Fruit fly (Drosophila melanogaster) whole organism, embryonic: ENCODE measurements around the gene Trpgamma.

ENCODE experiments used
- B-H1 ChIP-seq: fragments of 200-800 bp; sonication (Bioruptor generic); IDR thresholded peaks from 3 replicates; pipeline ENCODE4 v1.3.6; 2022; ENCODE audit warnings: missing biosample characterization, missing genetic modification characterization
- Bdp1 ChIP-seq: fragments of 200-800 bp; sonication (Bioruptor generic); optimal IDR thresholded peaks from 3 replicates; lab custom pipeline; 2016; ENCODE audit warnings: missing biosample characterization, missing genetic modification characterization
- CG10321 ChIP-seq: fragments of 200-800 bp; sonication (Bioruptor generic); IDR thresholded peaks from 2 replicates; pipeline ENCODE4 v1.3.6; 2022; ENCODE audit warnings: missing biosample characterization, missing genetic modification characterization
- CG11504 ChIP-seq: fragments of 200-800 bp; sonication (Bioruptor generic); optimal IDR thresholded peaks from 3 replicates; lab custom pipeline; 2019; ENCODE audit warnings: missing biosample characterization, mild to moderate bottlenecking, missing genetic modification characterization, moderate library complexity
- CG12219 ChIP-seq: fragments of 200-800 bp; sonication (Bioruptor generic); optimal IDR thresholded peaks from 3 replicates; lab custom pipeline; 2018; ENCODE audit warnings: missing biosample characterization, mild to moderate bottlenecking, missing genetic modification characterization
- CG1233 ChIP-seq: fragments of 200-800 bp; sonication (Bioruptor generic); optimal IDR thresholded peaks from 4 replicates; lab custom pipeline; 2018; ENCODE audit warnings: missing biosample characterization, mild to moderate bottlenecking, missing genetic modification characterization
- CG12391 ChIP-seq: fragments of 200-800 bp; sonication (Bioruptor generic); optimal IDR thresholded peaks from 3 replicates; lab custom pipeline; 2018; ENCODE audit warnings: missing biosample characterization, mild to moderate bottlenecking, missing genetic modification characterization, moderate library complexity
- CG14710 ChIP-seq: fragments of 200-800 bp; sonication (Bioruptor generic); optimal IDR thresholded peaks from 3 replicates; lab custom pipeline; 2019; ENCODE audit warnings: missing biosample characterization, mild to moderate bottlenecking, missing genetic modification characterization, moderate library complexity
- CG14860 ChIP-seq: fragments of 200-800 bp; sonication (Bioruptor generic); IDR thresholded peaks from 3 replicates; pipeline ENCODE4 v1.3.6; 2022; ENCODE audit warnings: missing biosample characterization, missing genetic modification characterization; ENCODE audit not compliant: partially characterized antibody
- CG15269 ChIP-seq: fragments of 200-800 bp; sonication (Bioruptor generic); optimal IDR thresholded peaks from 2 replicates; lab custom pipeline; 2018; ENCODE audit warnings: missing biosample characterization, mild to moderate bottlenecking, missing genetic modification characterization, moderate library complexity
- CG15601 ChIP-seq: fragments of 200-800 bp; sonication (Bioruptor generic); optimal IDR thresholded peaks from 3 replicates; lab custom pipeline; 2019; ENCODE audit warnings: missing biosample characterization, mild to moderate bottlenecking, missing genetic modification characterization, moderate library complexity
- CG18476 ChIP-seq: fragments of 200-800 bp; sonication (Bioruptor generic); optimal IDR thresholded peaks from 2 replicates; lab custom pipeline; 2016; ENCODE audit warnings: missing biosample characterization, mild to moderate bottlenecking, missing genetic modification characterization
- CG18599 ChIP-seq: fragments of 200-800 bp; sonication (Bioruptor generic); optimal IDR thresholded peaks from 3 replicates; lab custom pipeline; 2017; ENCODE audit warnings: missing biosample characterization, missing genetic modification characterization, mild to moderate bottlenecking, moderate library complexity, missing genetic modification reagents
- CG2678 ChIP-seq: fragments of 200-800 bp; sonication (Bioruptor generic); optimal IDR thresholded peaks from 3 replicates; lab custom pipeline; 2019; ENCODE audit warnings: missing biosample characterization, mild to moderate bottlenecking, missing genetic modification characterization, moderate library complexity
- CG31388 ChIP-seq: fragments of 200-800 bp; sonication (Bioruptor generic); optimal IDR thresholded peaks from 2 replicates; lab custom pipeline; 2016; ENCODE audit warnings: missing biosample characterization, missing genetic modification characterization
- CG34422 ChIP-seq: fragments of 200-800 bp; sonication (Bioruptor generic); IDR thresholded peaks from 3 replicates; pipeline ENCODE4 v1.3.6; 2022; ENCODE audit warnings: missing biosample characterization, missing genetic modification characterization
- CG42726 ChIP-seq: fragments of 200-800 bp; sonication (Bioruptor generic); IDR thresholded peaks from 2 replicates; pipeline ENCODE4 v1.3.6; 2022; ENCODE audit warnings: missing biosample characterization, missing genetic modification characterization; ENCODE audit not compliant: partially characterized antibody
- CG5180 ChIP-seq: fragments of 200-800 bp; sonication (Bioruptor generic); optimal IDR thresholded peaks from 3 replicates; lab custom pipeline; 2017; ENCODE audit warnings: missing biosample characterization, missing genetic modification characterization, mild to moderate bottlenecking, moderate library complexity, missing genetic modification reagents
- CG6254 ChIP-seq: fragments of 200-800 bp; sonication (Bioruptor generic); optimal IDR thresholded peaks from 3 replicates; lab custom pipeline; 2017; ENCODE audit warnings: mild to moderate bottlenecking, missing biosample characterization, missing genetic modification reagents, missing genetic modification characterization
- CG6791 ChIP-seq: fragments of 200-800 bp; sonication (Bioruptor generic); IDR thresholded peaks from 3 replicates; pipeline ENCODE4 v1.3.6; 2022; ENCODE audit warnings: missing biosample characterization, missing genetic modification characterization; ENCODE audit not compliant: partially characterized antibody
- CG6813 ChIP-seq: fragments of 200-800 bp; sonication (Bioruptor generic); optimal IDR thresholded peaks from 2 replicates; lab custom pipeline; 2017; ENCODE audit warnings: missing biosample characterization, missing genetic modification characterization, mild to moderate bottlenecking, moderate library complexity, missing genetic modification reagents
- CG7786 ChIP-seq: fragments of 200-800 bp; sonication (Bioruptor generic); optimal IDR thresholded peaks from 2 replicates; lab custom pipeline; 2016; ENCODE audit warnings: missing biosample characterization, missing genetic modification characterization
- CG8478 ChIP-seq: fragments of >200 bp; optimal IDR thresholded peaks from 2 replicates; lab custom pipeline; 2018
- CG9817 ChIP-seq: fragments of 200-800 bp; sonication (Bioruptor generic); optimal IDR thresholded peaks from 2 replicates; lab custom pipeline; 2018; ENCODE audit warnings: missing biosample characterization, mild to moderate bottlenecking, missing genetic modification characterization, moderate library complexity
- CG9932 ChIP-seq: fragments of 200-800 bp; sonication (Bioruptor generic); IDR thresholded peaks from 2 replicates; pipeline ENCODE4 v1.3.6; 2022; ENCODE audit warnings: missing biosample characterization, missing genetic modification characterization
- Drgx ChIP-seq: fragments of 200-800 bp; sonication (Bioruptor generic); IDR thresholded peaks from 2 replicates; pipeline ENCODE4 v1.3.6; 2022; ENCODE audit warnings: missing biosample characterization, missing genetic modification characterization
- Fer1 ChIP-seq: fragments of 200-800 bp; sonication (Bioruptor generic); optimal IDR thresholded peaks from 2 replicates; lab custom pipeline; 2017; ENCODE audit warnings: missing biosample characterization, mild to moderate bottlenecking, missing genetic modification characterization
- Fer2 ChIP-seq: fragments of 200-800 bp; sonication (Bioruptor generic); optimal IDR thresholded peaks from 2 replicates; lab custom pipeline; 2018; ENCODE audit warnings: missing biosample characterization, mild to moderate bottlenecking, missing genetic modification characterization, moderate library complexity
- H2.0 ChIP-seq: fragments of 200-800 bp; sonication (Bioruptor generic); IDR thresholded peaks from 2 replicates; pipeline ENCODE4 v1.3.6; 2022; ENCODE audit warnings: missing biosample characterization, missing genetic modification characterization
- Optix ChIP-seq: fragments of 200-800 bp; sonication (Bioruptor generic); IDR thresholded peaks from 3 replicates; pipeline ENCODE4 v1.3.6; 2022; ENCODE audit warnings: missing biosample characterization, missing genetic modification characterization
- Sin3A ChIP-seq: fragments of >200 bp; optimal IDR thresholded peaks from 2 replicates; lab custom pipeline; 2018
- Sry-β ChIP-seq: fragments of 200-800 bp; sonication (Bioruptor generic); optimal IDR thresholded peaks from 2 replicates; lab custom pipeline; 2018; ENCODE audit warnings: missing biosample characterization, mild to moderate bottlenecking, missing genetic modification characterization, moderate library complexity
- Stat92E ChIP-seq, 3 experiments: fragments of >200 bp in 2 of 3; fragments of 200-800 bp in 1 of 3; sonication (Bioruptor generic) in 1 of 3; optimal IDR thresholded peaks; 2 replicates each; lab custom pipeline; 2017 to 2019; ENCODE audit warnings: missing biosample characterization in 3 of 3, missing genetic modification characterization in 3 of 3, mild to moderate bottlenecking in 1 of 3, moderate library complexity in 1 of 3
- Trl ChIP-seq, 3 experiments: fragments of >200 bp in 2 of 3; fragments of 200-800 bp in 1 of 3; sonication (Bioruptor generic) in 1 of 3; optimal IDR thresholded peaks; 2 replicates in 1 of 3; 3 replicates in 2 of 3; lab custom pipeline; 2016 to 2017; ENCODE audit warnings: missing biosample characterization in 1 of 3, missing genetic modification characterization in 1 of 3
- dati ChIP-seq: fragments of 200-800 bp; sonication (Bioruptor generic); IDR thresholded peaks from 2 replicates; pipeline ENCODE4 v1.3.6; 2022; ENCODE audit warnings: missing biosample characterization, missing genetic modification characterization
- dpn ChIP-seq, 2 experiments: fragments of 200-800 bp; sonication (Bioruptor generic); optimal IDR thresholded peaks; 3 replicates each; lab custom pipeline; 2016; ENCODE audit warnings: missing biosample characterization in 2 of 2, missing genetic modification characterization in 2 of 2
- ewg ChIP-seq: fragments of 200-800 bp; sonication (Bioruptor generic); optimal IDR thresholded peaks from 3 replicates; lab custom pipeline; 2017; ENCODE audit warnings: mild to moderate bottlenecking, missing biosample characterization, missing genetic modification reagents, missing genetic modification characterization
- fd102C ChIP-seq: fragments of 200-800 bp; sonication (Bioruptor generic); optimal IDR thresholded peaks from 2 replicates; lab custom pipeline; 2018; ENCODE audit warnings: missing biosample characterization, mild to moderate bottlenecking, missing genetic modification characterization, moderate library complexity
- ftz-f1 ChIP-seq: fragments of 200-800 bp; sonication (Bioruptor generic); optimal IDR thresholded peaks from 2 replicates; lab custom pipeline; 2016; ENCODE audit warnings: missing biosample characterization, missing genetic modification characterization
- org-1 ChIP-seq: fragments of 200-800 bp; sonication (Bioruptor generic); optimal IDR thresholded peaks from 2 replicates; lab custom pipeline; 2017; ENCODE audit warnings: missing biosample characterization, missing genetic modification characterization
- pho ChIP-seq: fragments of 200-800 bp; sonication (Bioruptor generic); optimal IDR thresholded peaks from 2 replicates; lab custom pipeline; 2016; ENCODE audit warnings: missing biosample characterization, missing genetic modification characterization
- prd ChIP-seq, 3 experiments: fragments of >200 bp in 2 of 3; fragments of 200-800 bp in 1 of 3; sonication (Bioruptor generic) in 1 of 3; optimal IDR thresholded peaks in 2 of 3; IDR thresholded peaks in 1 of 3; 2 replicates in 2 of 3; 3 replicates in 1 of 3; pipeline versions ENCODE4 v1.3.6 to Lab custom; 2017 to 2022; ENCODE audit warnings: missing biosample characterization in 1 of 3, missing genetic modification characterization in 1 of 3
- sisA ChIP-seq: fragments of 200-800 bp; sonication (Bioruptor generic); IDR thresholded peaks from 2 replicates; pipeline ENCODE4 v1.3.6; 2022; ENCODE audit warnings: missing biosample characterization, missing genetic modification characterization
- slp2 ChIP-seq: fragments of 200-800 bp; sonication (Bioruptor generic); optimal IDR thresholded peaks from 2 replicates; lab custom pipeline; 2016; ENCODE audit warnings: missing biosample characterization, missing genetic modification characterization
- tap ChIP-seq: fragments of 200-800 bp; optimal IDR thresholded peaks from 3 replicates; lab custom pipeline; 2019; ENCODE audit warnings: missing biosample characterization, mild to moderate bottlenecking, missing genetic modification characterization, moderate library complexity
- tin ChIP-seq: fragments of 200-800 bp; sonication (Bioruptor generic); optimal IDR thresholded peaks from 3 replicates; lab custom pipeline; 2016; ENCODE audit warnings: missing biosample characterization, missing genetic modification characterization
- ttk ChIP-seq: fragments of 200-800 bp; sonication (Bioruptor generic); IDR thresholded peaks from 2 replicates; pipeline ENCODE4 v2.1.2; 2022; ENCODE audit warnings: missing biosample characterization, missing genetic modification characterization
- usp ChIP-seq: fragments of >200 bp; optimal IDR thresholded peaks from 2 replicates; lab custom pipeline; 2017; ENCODE audit warnings: missing biosample characterization, missing genetic modification characterization
- vnd ChIP-seq: fragments of 200-800 bp; sonication (Bioruptor generic); IDR thresholded peaks from 3 replicates; pipeline ENCODE4 v1.3.6; 2022; ENCODE audit warnings: missing biosample characterization, missing genetic modification characterization; ENCODE audit not compliant: partially characterized antibody
- wor ChIP-seq: fragments of 200-800 bp; sonication (Bioruptor generic); IDR thresholded peaks from 2 replicates; pipeline ENCODE4 v1.3.6; 2022; ENCODE audit warnings: missing biosample characterization, missing genetic modification characterization

Gene Trpgamma

dm6 chr2L:16656692-16657109 is 19.8 kb downstream of the Trpgamma start (continued):
- no peak for TF ChIP-seq Fer1 (GFP tag; lab: Kevin White, UChicago)
- no peak for TF ChIP-seq org-1 (GFP tag; lab: Kevin White, UChicago)
- TF ChIP-seq Sin3A (lab: Kevin White, UChicago): peak; percentile 13
- TF ChIP-seq Sry-β (GFP tag; lab: Kevin White, UChicago): peak; percentile 92
- no peak for TF ChIP-seq CG5180 (GFP tag; lab: Kevin White, UChicago)
- no peak for TF ChIP-seq CG8478 (lab: Kevin White, UChicago)
- peak; percentile 63 for TF ChIP-seq B-H1
- no peak for TF ChIP-seq CG15269 (tag; lab: Kevin White, UChicago)
- TF ChIP-seq slp2 (GFP tag; lab: Kevin White, UChicago): peak; percentile 10
- peak; percentile 65 for TF ChIP-seq pho (GFP tag; lab: Kevin White, UChicago)
- TF ChIP-seq ttk (GFP tag; lab: Robert Waterston, UW): peak; percentile 74
- peak; percentile 2 for TF ChIP-seq Bdp1
- TF ChIP-seq CG9817 (tag; lab: Kevin White, UChicago): peak; percentile 72
- no peak for TF ChIP-seq fd102C
- TF ChIP-seq CG6791: no peak
- peak; percentile 49 for TF ChIP-seq CG1233 (GFP tag; lab: Kevin White, UChicago)
- TF ChIP-seq tin: peak; percentile 41
- no peak for TF ChIP-seq wor (GFP tag; lab: Robert Waterston, UW)
- TF ChIP-seq sisA (GFP tag; lab: Robert Waterston, UW): peak; percentile 81
- no peak for TF ChIP-seq CG15601 (tag; lab: Kevin White, UChicago)
- no peak for TF ChIP-seq CG14860 (GFP tag; lab: Robert Waterston, UW)
- peak; percentile 46 for TF ChIP-seq ewg (GFP tag; lab: Kevin White, UChicago)
- no peak for TF ChIP-seq Drgx (GFP tag; lab: Robert Waterston, UW)
- TF ChIP-seq ftz-f1: no peak
- TF ChIP-seq dpn (GFP tag; optimal IDR thresholded peaks at IDR 0.05; lab: Kevin White, UChicago): peak; percentile 32 to 55
- TF ChIP-seq CG2678 (tag; lab: Kevin White, UChicago): no peak
- no peak for TF ChIP-seq CG10321 (GFP tag; lab: Robert Waterston, UW)
- peak; percentile 40 for TF ChIP-seq CG18476 (GFP tag; lab: Kevin White, UChicago)
- TF ChIP-seq dati (GFP tag; lab: Robert Waterston, UW): 0 out of 2 replicates have a peak, but pooled peaks have one; percentile 15
- no peak for TF ChIP-seq Trl (optimal IDR thresholded peaks at IDR 0.05; lab: Kevin White, UChicago)
- peak; percentile 15 for TF ChIP-seq Trl (GFP tag; optimal IDR thresholded peaks at IDR 0.05; lab: Kevin White, UChicago)
- no peak for TF ChIP-seq tap (tag; lab: Kevin White, UChicago)
- no peak for TF ChIP-seq CG31388 (GFP tag; lab: Kevin White, UChicago)
- TF ChIP-seq CG7786 (GFP tag; lab: Kevin White, UChicago): peak; percentile 34
- peak; percentile 58 for TF ChIP-seq H2.0 (GFP tag; lab: Robert Waterston, UW)
- TF ChIP-seq prd (optimal IDR thresholded peaks at IDR 0.05; lab: Kevin White, UChicago): no peak
- peak; percentile 90 for TF ChIP-seq prd (GFP tag; IDR thresholded peaks at IDR 0.05; lab: Robert Waterston, UW)
- TF ChIP-seq Stat92E (GFP tag; optimal IDR thresholded peaks at IDR 0.05; lab: Kevin White, UChicago): no peak
- peak; percentile 87 for TF ChIP-seq CG12391 (tag; lab: Kevin White, UChicago)
- peak; percentile 68; the same call in 2 of the 3 replicates for TF ChIP-seq CG34422
- no peak for TF ChIP-seq vnd
- no peak for TF ChIP-seq CG11504 (tag; lab: Kevin White, UChicago)
- no peak for TF ChIP-seq CG12219 (GFP tag; lab: Kevin White, UChicago)
- TF ChIP-seq CG9932 (GFP tag; lab: Robert Waterston, UW): peak; percentile 82
- TF ChIP-seq usp (GFP tag; lab: Kevin White, UChicago): no peak
- no peak for TF ChIP-seq CG18599 (GFP tag; lab: Kevin White, UChicago)
- TF ChIP-seq CG42726: peak; percentile 78
- TF ChIP-seq CG6254 (GFP tag; lab: Kevin White, UChicago): no peak
- peak; percentile 80 for TF ChIP-seq CG14710
- no peak for TF ChIP-seq CG6813 (GFP tag; lab: Kevin White, UChicago)
- no peak for TF ChIP-seq Optix (GFP tag; lab: Robert Waterston, UW)
- peak; percentile 14 for TF ChIP-seq Fer2
